Worm (Caenorhabditis elegans) whole organism, early embryonic: Measurements from ENCODE around the gene attf-4.

Source experiments
- B0310.2 ChIP-seq: sonication (generic microtip); optimal IDR thresholded peaks from 2 replicates; lab custom pipeline; 2016; ENCODE audit warnings: mild to moderate bottlenecking, missing genetic modification characterization, missing compliant biosample characterization
- F13C5.2 ChIP-seq: sonication (generic microtip); optimal IDR thresholded peaks from 2 replicates; lab custom pipeline; 2017; ENCODE audit warnings: mild to moderate bottlenecking, missing genetic modification characterization, inconsistent platforms, missing compliant biosample characterization
- aly-1 ChIP-seq: sonication (generic microtip); optimal IDR thresholded peaks from 2 replicates; lab custom pipeline; 2016; ENCODE audit warnings: missing genetic modification characterization, missing compliant biosample characterization
- ama-1 ChIP-seq: fragments of 150-350 bp; optimal IDR thresholded peaks from 2 replicates; lab custom pipeline; 2014
- ceh-13 ChIP-seq: fragments of 200-800 bp; sonication (Bioruptor generic); optimal IDR thresholded peaks from 2 replicates; lab custom pipeline; 2018; ENCODE audit warnings: mild to moderate bottlenecking, missing genetic modification characterization, missing compliant biosample characterization
- ceh-36 ChIP-seq: sonication (generic microtip); optimal IDR thresholded peaks from 2 replicates; lab custom pipeline; 2016; ENCODE audit warnings: missing genetic modification characterization, inconsistent platforms, missing compliant biosample characterization
- ets-7 ChIP-seq: sonication (generic microtip); optimal IDR thresholded peaks from 2 replicates; lab custom pipeline; 2016; ENCODE audit warnings: missing genotype, missing genetic modification characterization, missing compliant biosample characterization
- flt-1 ChIP-seq: fragments of 200-800 bp; sonication (Bioruptor generic); IDR thresholded peaks from 2 replicates; pipeline ENCODE4 v1.3.6; 2022; ENCODE audit warnings: missing genetic modification characterization, missing compliant biosample characterization
- hmbx-1 ChIP-seq: sonication (generic microtip); optimal IDR thresholded peaks from 2 replicates; lab custom pipeline; 2016; ENCODE audit warnings: mild to moderate bottlenecking, missing genetic modification characterization, missing compliant biosample characterization
- hmg-4 ChIP-seq: fragments of 200-800 bp; sonication (Bioruptor generic); optimal IDR thresholded peaks from 2 replicates; lab custom pipeline; 2018; ENCODE audit warnings: mild to moderate bottlenecking, missing genetic modification characterization, missing compliant biosample characterization
- hnd-1 ChIP-seq: sonication (generic microtip); optimal IDR thresholded peaks from 2 replicates; lab custom pipeline; 2016; ENCODE audit warnings: missing genetic modification characterization, missing compliant biosample characterization
- pes-1 ChIP-seq: fragments of 200-800 bp; sonication (Bioruptor generic); IDR thresholded peaks from 2 replicates; pipeline ENCODE4 v1.3.6; 2022; ENCODE audit warnings: missing genetic modification reagents, missing genetic modification characterization, missing compliant biosample characterization
- scrt-1 ChIP-seq: fragments of 200-800 bp; sonication (Bioruptor generic); IDR thresholded peaks from 2 replicates; pipeline ENCODE4 v1.3.6; 2022; ENCODE audit warnings: missing genetic modification characterization, missing compliant biosample characterization
- sea-1 ChIP-seq: fragments of 200-800 bp; sonication (Bioruptor generic); conservative IDR thresholded peaks from 2 replicates; pipeline ENCODE4 v1.3.6; 2022; ENCODE audit warnings: missing genetic modification characterization, missing compliant biosample characterization
- tbx-11 ChIP-seq: fragments of 200-800 bp; sonication (Bioruptor generic); IDR thresholded peaks from 2 replicates; pipeline ENCODE4 v1.3.6; 2022; ENCODE audit warnings: missing genetic modification characterization, missing compliant biosample characterization
- tbx-37 ChIP-seq: fragments of 200-800 bp; sonication (Bioruptor generic); conservative IDR thresholded peaks from 2 replicates; pipeline ENCODE4 v1.3.6; 2022; ENCODE audit warnings: missing genetic modification reagents, missing genetic modification characterization, missing compliant biosample characterization
- tra-4 ChIP-seq: sonication (generic microtip); optimal IDR thresholded peaks from 2 replicates; lab custom pipeline; 2017; ENCODE audit warnings: missing genetic modification characterization, missing compliant biosample characterization

attf-4 gene

ce11 chrIII:6073673-6074331 is 6.6 kb upstream of the attf-4 start:
- TF ChIP-seq F13C5.2 (tag; lab: Kevin White, UChicago) = peak; percentile 4
- no peak for TF ChIP-seq sea-1 (GFP tag; lab: Robert Waterston, UW)
- no peak for TF ChIP-seq hmg-4
- TF ChIP-seq ceh-13 (GFP tag; lab: Kevin White, UChicago) = no peak
- no peak for TF ChIP-seq B0310.2 (tag; lab: Kevin White, UChicago)
- TF ChIP-seq hmbx-1 (tag; lab: Kevin White, UChicago) = no peak
- no peak for TF ChIP-seq pes-1 (GFP tag; lab: Robert Waterston, UW)
- no peak for TF ChIP-seq ceh-36 (tag; lab: Kevin White, UChicago)

DNA sequence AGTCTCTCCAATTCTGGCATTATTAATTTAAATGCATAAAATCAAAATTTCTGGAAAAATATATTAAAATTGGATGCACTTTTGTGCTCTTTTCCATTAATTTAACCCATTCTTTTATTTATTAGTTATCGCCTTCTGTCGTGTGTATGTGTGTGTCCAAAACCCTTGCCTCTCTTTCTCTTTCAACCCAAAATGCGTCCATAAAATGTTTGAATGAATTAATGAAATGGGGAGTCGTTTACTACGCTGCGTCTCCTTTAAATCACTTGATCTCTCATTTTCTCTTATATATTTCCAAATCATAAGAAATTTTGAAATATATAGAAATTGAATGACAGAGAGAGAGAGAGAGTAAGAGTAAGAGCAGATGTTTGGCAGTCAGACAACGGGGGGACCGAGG is 2.4 kb upstream of the attf-4 start:
- no peak for TF ChIP-seq B0310.2 (tag; lab: Kevin White, UChicago)
- TF ChIP-seq ama-1 (lab: Kevin White, UChicago) = no peak
- no peak for TF ChIP-seq pes-1 (GFP tag; lab: Robert Waterston, UW)
- no peak for TF ChIP-seq tbx-11
- no peak for TF ChIP-seq F13C5.2 (tag; lab: Kevin White, UChicago)
- no peak for TF ChIP-seq ceh-36 (tag; lab: Kevin White, UChicago)
- TF ChIP-seq scrt-1 (GFP tag; lab: Robert Waterston, UW) = no peak
- no peak for TF ChIP-seq tbx-37
- no peak for TF ChIP-seq sea-1 (GFP tag; lab: Robert Waterston, UW)

ce11 chrIII:6078917-6079316 is 1.4 kb upstream of the attf-4 start:
- no peak for TF ChIP-seq tra-4 (tag; lab: Kevin White, UChicago)
- no peak for TF ChIP-seq aly-1
- TF ChIP-seq ama-1 (lab: Kevin White, UChicago) = no peak
- TF ChIP-seq tbx-37 = no peak
- no peak for TF ChIP-seq B0310.2 (tag; lab: Kevin White, UChicago)
- no peak for TF ChIP-seq hmbx-1 (tag; lab: Kevin White, UChicago)
- no peak for TF ChIP-seq ets-7 (tag; lab: Kevin White, UChicago)
- TF ChIP-seq tbx-11 = no peak
- TF ChIP-seq flt-1 (GFP tag; lab: Robert Waterston, UW) = no peak
- TF ChIP-seq pes-1 (GFP tag; lab: Robert Waterston, UW) = no peak
- TF ChIP-seq ceh-13 (GFP tag; lab: Kevin White, UChicago) = no peak
- no peak for TF ChIP-seq sea-1 (GFP tag; lab: Robert Waterston, UW)
- no peak for TF ChIP-seq hnd-1 (tag; lab: Kevin White, UChicago)
- TF ChIP-seq ceh-36 (tag; lab: Kevin White, UChicago) = no peak
- no peak for TF ChIP-seq scrt-1 (GFP tag; lab: Robert Waterston, UW)
- no peak for TF ChIP-seq hmg-4
- TF ChIP-seq F13C5.2 (tag; lab: Kevin White, UChicago) = no peak

ce11 chrIII:6085311-6085710 is 4.9 kb downstream of the attf-4 start:
- TF ChIP-seq hmg-4 = no peak
- TF ChIP-seq tbx-11 = no peak
- no peak for TF ChIP-seq F13C5.2 (tag; lab: Kevin White, UChicago)
- no peak for TF ChIP-seq ama-1 (lab: Kevin White, UChicago)
- TF ChIP-seq B0310.2 (tag; lab: Kevin White, UChicago) = no peak
- no peak for TF ChIP-seq sea-1 (GFP tag; lab: Robert Waterston, UW)
- no peak for TF ChIP-seq ceh-36 (tag; lab: Kevin White, UChicago)
- no peak for TF ChIP-seq ets-7 (tag; lab: Kevin White, UChicago)
- no peak for TF ChIP-seq flt-1 (GFP tag; lab: Robert Waterston, UW)
- TF ChIP-seq pes-1 (GFP tag; lab: Robert Waterston, UW) = no peak
- no peak for TF ChIP-seq tbx-37

ce11 chrIII:6087705-6088359 is 7.5 kb downstream of the attf-4 start, which contains the start of gene wht-1:
TSS of gene wht-1 (minus strand) at chrIII:6087755.
- TF ChIP-seq tbx-37 = no peak
- TF ChIP-seq ets-7 (tag; lab: Kevin White, UChicago) = no peak
- TF ChIP-seq hnd-1 (tag; lab: Kevin White, UChicago) = no peak
- TF ChIP-seq hmbx-1 (tag; lab: Kevin White, UChicago) = no peak
- TF ChIP-seq scrt-1 (GFP tag; lab: Robert Waterston, UW) = no peak
- no peak for TF ChIP-seq flt-1 (GFP tag; lab: Robert Waterston, UW)
- TF ChIP-seq ceh-36 (tag; lab: Kevin White, UChicago) = no peak
- no peak for TF ChIP-seq hmg-4
- TF ChIP-seq tbx-11 = no peak
- no peak for TF ChIP-seq ceh-13 (GFP tag; lab: Kevin White, UChicago)
- TF ChIP-seq aly-1 = no peak
- TF ChIP-seq F13C5.2 (tag; lab: Kevin White, UChicago) = no peak
- no peak for TF ChIP-seq B0310.2 (tag; lab: Kevin White, UChicago)
- no peak for TF ChIP-seq sea-1 (GFP tag; lab: Robert Waterston, UW)
- no peak for TF ChIP-seq ama-1 (lab: Kevin White, UChicago)
- TF ChIP-seq tra-4 (tag; lab: Kevin White, UChicago) = no peak
- no peak for TF ChIP-seq pes-1 (GFP tag; lab: Robert Waterston, UW)

ce11 chrIII:6095654-6096053 is 15.3 kb downstream of the attf-4 start:
- TF ChIP-seq scrt-1 (GFP tag; lab: Robert Waterston, UW) (no peak), F13C5.2 (tag; lab: Kevin White, UChicago) (no peak), tbx-37 (no peak), ama-1 (lab: Kevin White, UChicago) (no peak), flt-1 (GFP tag; lab: Robert Waterston, UW) (no peak), hnd-1 (tag; lab: Kevin White, UChicago) (no peak), hmbx-1 (tag; lab: Kevin White, UChicago) (no peak)

DNA sequence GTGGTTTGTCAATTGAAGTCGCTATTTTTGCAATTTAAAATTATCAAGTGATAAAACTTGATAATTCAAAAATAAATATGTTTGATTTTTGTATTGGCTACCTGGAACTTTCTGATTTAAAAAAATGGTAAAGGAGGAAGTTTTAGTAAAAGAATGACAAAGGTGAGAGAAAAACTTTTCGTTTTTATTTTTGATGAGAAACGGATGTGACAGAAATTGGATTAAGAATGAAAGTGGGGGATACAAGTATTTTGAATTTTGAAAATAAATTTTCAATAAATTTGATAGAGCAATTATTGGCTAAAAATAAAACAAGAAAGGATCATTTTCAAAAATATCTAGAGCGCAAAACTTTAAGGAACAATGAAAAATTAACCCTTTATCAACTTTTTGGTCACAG is 22.4 kb downstream of the attf-4 start, which contains the start of gene C05D10.4:
C05D10.4 (minus strand) TSS at position 101 of the 400 bp plus-strand sequence.
- TF ChIP-seq aly-1 (no peak), hmg-4 (no peak), hnd-1 (tag; lab: Kevin White, UChicago) (no peak), sea-1 (GFP tag; lab: Robert Waterston, UW) (no peak), tbx-37 (no peak), ceh-36 (tag; lab: Kevin White, UChicago) (no peak), hmbx-1 (tag; lab: Kevin White, UChicago) (no peak), flt-1 (GFP tag; lab: Robert Waterston, UW) (no peak), tbx-11 (no peak), B0310.2 (tag; lab: Kevin White, UChicago) (no peak)
